Fruit fly (Drosophila melanogaster): ENCODE results near the gene NAAT1.
A peak's percentile ranks its signal among the peaks of the same experiment; 100 is the strongest.

NAAT1 gene

DNA sequence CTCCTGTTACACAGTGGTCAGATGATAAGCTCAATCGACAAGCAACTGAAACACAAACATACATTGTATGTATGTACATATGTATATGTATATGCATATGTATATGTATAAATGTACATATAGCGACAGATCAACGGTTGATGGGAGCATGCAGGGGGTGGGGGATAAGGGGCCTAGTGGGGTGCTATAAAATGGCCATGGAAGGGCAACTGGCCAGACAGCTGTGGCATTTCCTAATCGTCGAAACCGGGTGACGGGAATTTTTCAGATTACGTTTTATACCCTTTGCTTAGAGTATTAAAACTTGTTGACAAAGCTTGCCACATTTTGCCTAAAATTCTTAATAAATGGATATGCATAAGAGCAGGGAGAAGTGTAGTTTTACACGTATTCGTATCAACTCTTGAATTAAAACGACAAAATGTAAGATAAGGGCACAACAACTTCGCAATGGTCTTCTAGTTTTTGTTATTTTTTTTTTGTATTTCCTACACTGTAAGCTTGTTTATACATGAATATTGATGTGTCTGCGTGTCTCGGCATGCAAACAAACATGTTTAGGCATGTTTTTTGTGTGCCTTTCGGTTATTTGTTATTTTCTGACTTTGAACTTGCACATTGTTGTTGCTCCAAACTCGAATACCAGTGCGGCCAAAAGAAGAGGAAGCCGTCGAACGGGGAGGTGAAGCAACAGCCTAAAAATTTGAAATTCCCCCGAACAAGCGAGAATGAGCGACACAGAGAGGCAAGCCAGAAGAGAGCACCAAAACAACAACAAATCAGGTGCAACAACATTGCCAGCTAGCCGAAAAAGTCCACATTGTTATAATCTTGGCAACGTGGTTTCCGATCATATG lies 8.6 kb upstream of the NAAT1 start (continued):
- TF ChIP-seq Opbp (GFP tag; IDR thresholded peaks at IDR 0.05; ENCODE audit: partially characterized antibody): no peak
- TF ChIP-seq CG9817 (tag; optimal IDR thresholded peaks at IDR 0.05): peak; percentile 70
- TF ChIP-seq bbx (GFP tag; IDR thresholded peaks at IDR 0.05; ENCODE audit: partially characterized antibody): no peak
- no peak for TF ChIP-seq CG7963 (GFP tag; IDR thresholded peaks at IDR 0.05; ENCODE audit: partially characterized antibody)
- peak; percentile 72 for TF ChIP-seq CG7372 (GFP tag; IDR thresholded peaks at IDR 0.05)
- TF ChIP-seq CG11696 (GFP tag; IDR thresholded peaks at IDR 0.05): peak; percentile 74
- peak; percentile 39 for TF ChIP-seq CG10462 (GFP tag; optimal IDR thresholded peaks at IDR 0.05)
- TF ChIP-seq Elba2 (GFP tag; optimal IDR thresholded peaks at IDR 0.05): no peak
- no peak for TF ChIP-seq tup (GFP tag; optimal IDR thresholded peaks at IDR 0.05)
- peak; percentile 50 for TF ChIP-seq CG5245 (GFP tag; optimal IDR thresholded peaks at IDR 0.05)
- TF ChIP-seq CG3838 (GFP tag; optimal IDR thresholded peaks at IDR 0.05): no peak
- TF ChIP-seq amos (GFP tag; IDR thresholded peaks at IDR 0.05; ENCODE audit: partially characterized antibody): no peak
- TF ChIP-seq CG6683 (GFP tag; optimal IDR thresholded peaks at IDR 0.05): peak; percentile 52
- TF ChIP-seq Tbp (GFP tag; optimal IDR thresholded peaks at IDR 0.05): no peak
- peak; percentile 74 for TF ChIP-seq az2 (GFP tag; optimal IDR thresholded peaks at IDR 0.05)
- peak; percentile 89 for TF ChIP-seq CG14441 (GFP tag; IDR thresholded peaks at IDR 0.05)
- no peak for TF ChIP-seq CG14860 (GFP tag; IDR thresholded peaks at IDR 0.05; ENCODE audit: partially characterized antibody)
- no peak for TF ChIP-seq dimm (GFP tag; IDR thresholded peaks at IDR 0.05)
- no peak for TF ChIP-seq fru (optimal IDR thresholded peaks at IDR 0.05)
- no peak for TF ChIP-seq CG8359 (GFP tag; optimal IDR thresholded peaks at IDR 0.05; ENCODE audit: borderline replicate concordance)
- peak; percentile 69 to 76 for TF ChIP-seq dpn (GFP tag; optimal IDR thresholded peaks at IDR 0.05)
- TF ChIP-seq ftz-f1 (GFP tag; optimal IDR thresholded peaks at IDR 0.05): no peak
- TF ChIP-seq CG15479 (GFP tag; optimal IDR thresholded peaks at IDR 0.05): no peak
- TF ChIP-seq h (optimal IDR thresholded peaks at IDR 0.05): no peak
- peak; percentile 78 for TF ChIP-seq CG30403 (GFP tag; optimal IDR thresholded peaks at IDR 0.05)
- peak; percentile 75 for TF ChIP-seq CG4730 (GFP tag; IDR thresholded peaks at IDR 0.05)
- peak; percentile 77 for TF ChIP-seq NfI (GFP tag; optimal IDR thresholded peaks at IDR 0.05)
- peak; percentile 64 for TF ChIP-seq danr (GFP tag; IDR thresholded peaks at IDR 0.05)
- TF ChIP-seq eyg (GFP tag; optimal IDR thresholded peaks at IDR 0.05): peak; percentile 43
- peak; percentile 72 for TF ChIP-seq CG3847 (GFP tag; IDR thresholded peaks at IDR 0.05)
- TF ChIP-seq CG31388 (GFP tag; optimal IDR thresholded peaks at IDR 0.05): peak; percentile 33
- TF ChIP-seq CG16813 (GFP tag; IDR thresholded peaks at IDR 0.05; ENCODE audit: partially characterized antibody): no peak
- peak; percentile 71 for TF ChIP-seq crc (GFP tag; optimal IDR thresholded peaks at IDR 0.05)
- no peak for TF ChIP-seq cato (GFP tag; optimal IDR thresholded peaks at IDR 0.05; ENCODE audit: borderline replicate concordance)
- TF ChIP-seq Drgx (GFP tag; IDR thresholded peaks at IDR 0.05): peak; percentile 67
- 0 out of 2 replicates have a peak, but pooled peaks have one; percentile 16 for TF ChIP-seq CkIIα-i1 (GFP tag; IDR thresholded peaks at IDR 0.05)
- TF ChIP-seq CG30431 (GFP tag; optimal IDR thresholded peaks at IDR 0.05): peak; percentile 30
- no peak for TF ChIP-seq MESR4 (GFP tag; optimal IDR thresholded peaks at IDR 0.05)
- TF ChIP-seq CG11504 (tag; optimal IDR thresholded peaks at IDR 0.05): peak; percentile 87
- peak; percentile 68 for TF ChIP-seq ro (GFP tag; IDR thresholded peaks at IDR 0.05)
- no peak for TF ChIP-seq dmrt11E (tag; optimal IDR thresholded peaks at IDR 0.05)
- TF ChIP-seq Chrac-16 (GFP tag; optimal IDR thresholded peaks at IDR 0.05): peak; percentile 26
- peak; percentile 86 for TF ChIP-seq CG7839 (tag; optimal IDR thresholded peaks at IDR 0.05)
- TF ChIP-seq dan (GFP tag; IDR thresholded peaks at IDR 0.05): no peak
- TF ChIP-seq usp (GFP tag; optimal IDR thresholded peaks at IDR 0.05): no peak
- no peak for TF ChIP-seq Mes4 (GFP tag; optimal IDR thresholded peaks at IDR 0.05)
- peak; percentile 78 for TF ChIP-seq Atf6 (GFP tag; IDR thresholded peaks at IDR 0.05)
- peak; percentile 70 for TF ChIP-seq pb (GFP tag; optimal IDR thresholded peaks at IDR 0.05)
- TF ChIP-seq gcm2 (GFP tag; optimal IDR thresholded peaks at IDR 0.05): no peak
- TF ChIP-seq stc (GFP tag; IDR thresholded peaks at IDR 0.05): peak; percentile 81

Data from whole organism, embryonic.